Fruit fly (Drosophila melanogaster) whole organism: Measurements from ENCODE around the gene CG33695.

Source experiments
- Dll ChIP-seq: fragments of >200 bp; optimal IDR thresholded peaks from 2 replicates; lab custom pipeline; 2017
- pan ChIP-seq: fragments of >200 bp; optimal IDR thresholded peaks from 2 replicates; lab custom pipeline; 2017
- usp ChIP-seq: fragments of >200 bp; optimal IDR thresholded peaks from 2 replicates; lab custom pipeline; 2017; ENCODE audit warnings: missing biosample characterization, missing genetic modification characterization, mixed read lengths

DNA sequence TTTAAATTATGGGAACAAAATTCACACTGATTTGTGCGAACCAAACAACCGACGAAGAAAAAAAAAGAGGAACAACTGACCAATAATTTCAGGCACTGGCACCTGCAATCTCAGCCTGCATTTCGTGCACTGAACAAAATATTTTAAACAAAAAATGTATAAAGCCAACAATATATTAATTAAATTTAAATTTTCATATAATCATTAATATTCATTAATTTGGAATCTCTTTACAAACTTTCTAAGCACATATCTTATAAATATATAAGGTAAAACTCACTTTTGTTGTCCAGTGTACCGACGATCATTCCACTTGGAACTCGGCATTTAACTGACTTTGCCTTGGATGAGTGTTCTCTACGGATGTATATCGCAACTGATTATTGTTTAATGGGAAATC lies 44.3 kb downstream of the CG33695 start:
- TF ChIP-seq usp (GFP tag; lab: Kevin White, UChicago) (no peak), Dll (lab: Kevin White, UChicago) (no peak), pan (no peak)
